Worm (Caenorhabditis elegans) whole organism, L2 larva: ENCODE results near the gene perm-5.

Source experiments
- R02D3.7 ChIP-seq: fragments of 150-350 bp; optimal IDR thresholded peaks from 2 replicates; lab custom pipeline; 2014; ENCODE audit warnings: missing biosample characterization, missing genetic modification characterization
- ceh-16 ChIP-seq: fragments of 150-350 bp; optimal IDR thresholded peaks from 2 replicates; lab custom pipeline; 2014; ENCODE audit warnings: missing biosample characterization, missing genetic modification characterization
- elt-1 ChIP-seq: fragments of 150-350 bp; optimal IDR thresholded peaks from 2 replicates; lab custom pipeline; 2014; ENCODE audit warnings: missing biosample characterization, missing genetic modification characterization
- lin-11 ChIP-seq: fragments of 150-350 bp; sonication (generic microtip); optimal IDR thresholded peaks from 2 replicates; lab custom pipeline; 2014; ENCODE audit warnings: missing biosample characterization, missing genetic modification characterization, inconsistent platforms, mixed read lengths
- unc-62 ChIP-seq: fragments of 150-350 bp; optimal IDR thresholded peaks from 2 replicates; lab custom pipeline; 2014; ENCODE audit warnings: missing biosample characterization, missing genetic modification reagents, missing genetic modification characterization

ce11 chrIV:5674435-5674834 lies 28.8 kb downstream of the perm-5 start, which contains the start of gene srd-5:
- TF ChIP-seq lin-11 (tag; lab: Kevin White, UChicago) (no peak), elt-1 (no peak), unc-62 (GFP tag; lab: Kevin White, UChicago) (no peak), ceh-16 (tag; lab: Kevin White, UChicago) (no peak), R02D3.7 (tag; lab: Kevin White, UChicago) (no peak)
